Fruit fly (Drosophila melanogaster) whole organism, embryonic: ENCODE data around the gene CG1622.
A peak's percentile ranks its signal among the peaks of the same experiment; 100 is the strongest.

Experiments used
- Ada2b ChIP-seq: fragments of 200-800 bp; sonication (Bioruptor generic); IDR thresholded peaks from 2 replicates; pipeline ENCODE4 v1.3.6; 2022; ENCODE audit warnings: missing biosample characterization, missing genetic modification characterization
- CG10209 ChIP-seq: fragments of 200-800 bp; sonication (Bioruptor generic); optimal IDR thresholded peaks from 3 replicates; lab custom pipeline; 2017; ENCODE audit warnings: missing biosample characterization, mild to moderate bottlenecking, missing genetic modification characterization, missing genetic modification reagents
- CG10366 ChIP-seq: fragments of 200-800 bp; sonication (Bioruptor generic); IDR thresholded peaks from 2 replicates; pipeline ENCODE4 v1.3.6; 2022; ENCODE audit warnings: missing biosample characterization, missing genetic modification characterization
- CG10462 ChIP-seq: fragments of 200-800 bp; sonication (Bioruptor generic); optimal IDR thresholded peaks from 2 replicates; lab custom pipeline; 2016; ENCODE audit warnings: missing biosample characterization, missing genetic modification characterization
- CG11093 ChIP-seq: fragments of 200-800 bp; sonication (Bioruptor generic); IDR thresholded peaks from 3 replicates; pipeline ENCODE4 v1.3.6; 2022; ENCODE audit warnings: missing biosample characterization, missing genetic modification characterization
- CG11696 ChIP-seq: fragments of 200-800 bp; sonication (Bioruptor generic); IDR thresholded peaks from 2 replicates; pipeline ENCODE4 v1.3.6; 2022; ENCODE audit warnings: missing biosample characterization, missing genetic modification characterization
- CG12659 ChIP-seq: fragments of 200-800 bp; sonication (Bioruptor generic); optimal IDR thresholded peaks from 3 replicates; lab custom pipeline; 2017; ENCODE audit warnings: mild to moderate bottlenecking, missing biosample characterization, missing genetic modification reagents, missing genetic modification characterization
- CG13296 ChIP-seq: fragments of 200-800 bp; sonication (Bioruptor generic); optimal IDR thresholded peaks from 3 replicates; lab custom pipeline; 2018; ENCODE audit warnings: missing biosample characterization, mild to moderate bottlenecking, missing genetic modification characterization
- CG16863 ChIP-seq: fragments of 200-800 bp; sonication (Bioruptor generic); optimal IDR thresholded peaks from 3 replicates; lab custom pipeline; 2016; ENCODE audit warnings: missing biosample characterization, missing genetic modification characterization
- CG17186 ChIP-seq: fragments of 200-800 bp; sonication (Bioruptor generic); optimal IDR thresholded peaks from 3 replicates; lab custom pipeline; 2017; ENCODE audit warnings: missing biosample characterization, missing genetic modification reagents, missing genetic modification characterization
- CG17359 ChIP-seq: fragments of 200-800 bp; sonication (Bioruptor generic); optimal IDR thresholded peaks from 3 replicates; lab custom pipeline; 2018; ENCODE audit warnings: missing biosample characterization, mild to moderate bottlenecking, missing genetic modification characterization, moderate library complexity
- CG18476 ChIP-seq: fragments of 200-800 bp; sonication (Bioruptor generic); optimal IDR thresholded peaks from 2 replicates; lab custom pipeline; 2016; ENCODE audit warnings: missing biosample characterization, mild to moderate bottlenecking, missing genetic modification characterization
- CG31441 ChIP-seq: fragments of 200-800 bp; sonication (Bioruptor generic); IDR thresholded peaks from 2 replicates; pipeline ENCODE4 v1.3.6; 2022; ENCODE audit warnings: missing biosample characterization, missing genetic modification characterization
- CG3281 ChIP-seq: fragments of 200-800 bp; sonication (Bioruptor generic); optimal IDR thresholded peaks from 3 replicates; lab custom pipeline; 2017; ENCODE audit warnings: missing biosample characterization, mild to moderate bottlenecking, missing genetic modification characterization
- CG3995 ChIP-seq: fragments of 200-800 bp; sonication (Bioruptor generic); optimal IDR thresholded peaks from 3 replicates; lab custom pipeline; 2016; ENCODE audit warnings: missing biosample characterization, missing genetic modification characterization
- CG4707 ChIP-seq: fragments of 200-800 bp; sonication (Bioruptor generic); optimal IDR thresholded peaks from 2 replicates; lab custom pipeline; 2018; ENCODE audit warnings: missing biosample characterization, mild to moderate bottlenecking, missing genetic modification characterization, moderate library complexity
- CG7745 ChIP-seq: fragments of 200-800 bp; sonication (Bioruptor generic); optimal IDR thresholded peaks from 2 replicates; lab custom pipeline; 2018; ENCODE audit warnings: missing biosample characterization, mild to moderate bottlenecking, missing genetic modification characterization, moderate library complexity
- CG8290 ChIP-seq, 3 experiments: fragments of 200-800 bp; sonication (Bioruptor generic); optimal IDR thresholded peaks; 2 replicates each; lab custom pipeline; 2016 to 2019; ENCODE audit warnings: missing biosample characterization in 3 of 3, missing genetic modification characterization in 3 of 3, mild to moderate bottlenecking in 2 of 3, moderate library complexity in 1 of 3
- CG9727 ChIP-seq: fragments of 200-800 bp; sonication (Bioruptor generic); optimal IDR thresholded peaks from 3 replicates; lab custom pipeline; 2017; ENCODE audit warnings: missing biosample characterization, mild to moderate bottlenecking, missing genetic modification characterization
- CG9817 ChIP-seq: fragments of 200-800 bp; sonication (Bioruptor generic); optimal IDR thresholded peaks from 2 replicates; lab custom pipeline; 2018; ENCODE audit warnings: missing biosample characterization, mild to moderate bottlenecking, missing genetic modification characterization, moderate library complexity
- Fer1 ChIP-seq: fragments of 200-800 bp; sonication (Bioruptor generic); optimal IDR thresholded peaks from 2 replicates; lab custom pipeline; 2017; ENCODE audit warnings: missing biosample characterization, mild to moderate bottlenecking, missing genetic modification characterization
- GATAe ChIP-seq: fragments of 200-800 bp; sonication (Bioruptor generic); conservative IDR thresholded peaks from 2 replicates; pipeline ENCODE4 v1.3.6; 2022; ENCODE audit warnings: missing biosample characterization, missing genetic modification characterization
- HLH4C ChIP-seq: fragments of 200-800 bp; sonication (Bioruptor generic); IDR thresholded peaks from 3 replicates; pipeline ENCODE4 v1.3.6; 2022; ENCODE audit warnings: missing biosample characterization, missing genetic modification characterization; ENCODE audit not compliant: partially characterized antibody
- HLH54F ChIP-seq: fragments of 200-800 bp; sonication (Bioruptor generic); optimal IDR thresholded peaks from 3 replicates; lab custom pipeline; 2016; ENCODE audit warnings: missing biosample characterization, missing genetic modification characterization
- HmgD ChIP-seq: fragments of 200-800 bp; sonication (Bioruptor generic); optimal IDR thresholded peaks from 3 replicates; lab custom pipeline; 2016; ENCODE audit warnings: missing biosample characterization, missing genetic modification characterization
- Hmx ChIP-seq: fragments of 200-800 bp; sonication (Bioruptor generic); optimal IDR thresholded peaks from 2 replicates; lab custom pipeline; 2016; ENCODE audit warnings: missing biosample characterization, missing genetic modification characterization
- Mes4 ChIP-seq: fragments of 200-800 bp; sonication (Bioruptor generic); optimal IDR thresholded peaks from 2 replicates; lab custom pipeline; 2016; ENCODE audit warnings: missing biosample characterization, missing genetic modification characterization
- NC2β ChIP-seq: fragments of 200-800 bp; sonication (Bioruptor generic); optimal IDR thresholded peaks from 2 replicates; lab custom pipeline; 2016; ENCODE audit warnings: missing biosample characterization, missing genetic modification characterization
- Oaz ChIP-seq: fragments of 200-800 bp; sonication (Bioruptor generic); IDR thresholded peaks from 2 replicates; pipeline ENCODE4 v1.3.6; 2022; ENCODE audit warnings: missing biosample characterization, missing genetic modification characterization
- Pdp1 ChIP-seq, 2 experiments: fragments of 200-800 bp; sonication (Bioruptor generic); optimal IDR thresholded peaks; 3 replicates each; lab custom pipeline; 2016; ENCODE audit warnings: missing biosample characterization in 2 of 2, missing genetic modification characterization in 2 of 2, mild to moderate bottlenecking in 1 of 2, moderate library complexity in 1 of 2
- Rx ChIP-seq: fragments of 200-800 bp; sonication (Bioruptor generic); IDR thresholded peaks from 2 replicates; pipeline ENCODE4 v1.3.6; 2022; ENCODE audit warnings: missing biosample characterization, missing genetic modification characterization
- Sin3A ChIP-seq: fragments of >200 bp; optimal IDR thresholded peaks from 2 replicates; lab custom pipeline; 2018
- Sox102F ChIP-seq: fragments of 200-800 bp; sonication (Bioruptor generic); optimal IDR thresholded peaks from 2 replicates; lab custom pipeline; 2018; ENCODE audit warnings: missing biosample characterization, mild to moderate bottlenecking, missing genetic modification characterization, moderate library complexity
- btn ChIP-seq: fragments of 200-800 bp; sonication (Bioruptor generic); optimal IDR thresholded peaks from 2 replicates; lab custom pipeline; 2016; ENCODE audit warnings: missing biosample characterization, missing genetic modification characterization
- chn ChIP-seq: fragments of 200-800 bp; sonication (Bioruptor generic); optimal IDR thresholded peaks from 2 replicates; lab custom pipeline; 2016; ENCODE audit warnings: missing biosample characterization, missing genetic modification characterization
- croc ChIP-seq: fragments of 200-800 bp; sonication (Bioruptor generic); conservative IDR thresholded peaks from 3 replicates; pipeline ENCODE4 v1.3.6; 2022; ENCODE audit warnings: missing biosample characterization, missing genetic modification characterization
- eyg ChIP-seq: fragments of 200-800 bp; sonication (Bioruptor generic); optimal IDR thresholded peaks from 3 replicates; lab custom pipeline; 2016; ENCODE audit warnings: missing biosample characterization, missing genetic modification characterization
- gcm2 ChIP-seq: fragments of 200-800 bp; sonication (Bioruptor generic); optimal IDR thresholded peaks from 2 replicates; lab custom pipeline; 2016; ENCODE audit warnings: missing biosample characterization, missing genetic modification characterization
- h ChIP-seq: fragments of >200 bp; optimal IDR thresholded peaks from 2 replicates; lab custom pipeline; 2017
- jumu ChIP-seq: fragments of 200-800 bp; sonication (Bioruptor generic); optimal IDR thresholded peaks from 3 replicates; lab custom pipeline; 2016; ENCODE audit warnings: missing biosample characterization, missing genetic modification characterization
- kah ChIP-seq: fragments of 200-800 bp; sonication (Bioruptor generic); optimal IDR thresholded peaks from 2 replicates; lab custom pipeline; 2018; ENCODE audit warnings: missing biosample characterization, mild to moderate bottlenecking, missing genetic modification characterization
- kay ChIP-seq: fragments of 200-800 bp; sonication (Bioruptor generic); optimal IDR thresholded peaks from 2 replicates; lab custom pipeline; 2016; ENCODE audit warnings: missing biosample characterization, missing genetic modification characterization
- nmo ChIP-seq: fragments of 200-800 bp; sonication (Bioruptor generic); optimal IDR thresholded peaks from 2 replicates; lab custom pipeline; 2018; ENCODE audit warnings: missing biosample characterization, mild to moderate bottlenecking, missing genetic modification characterization, moderate library complexity
- nom ChIP-seq: fragments of 200-800 bp; sonication (Bioruptor generic); optimal IDR thresholded peaks from 2 replicates; lab custom pipeline; 2017; ENCODE audit warnings: missing biosample characterization, missing genetic modification characterization, mild to moderate bottlenecking, moderate library complexity, missing genetic modification reagents
- pnt ChIP-seq: fragments of 200-800 bp; sonication (Bioruptor generic); optimal IDR thresholded peaks from 3 replicates; lab custom pipeline; 2016; ENCODE audit warnings: missing biosample characterization, missing genetic modification characterization
- pzg ChIP-seq: fragments of 200-800 bp; sonication (Bioruptor generic); optimal IDR thresholded peaks from 3 replicates; lab custom pipeline; 2018; ENCODE audit warnings: missing biosample characterization, mild to moderate bottlenecking, missing genetic modification characterization, moderate library complexity
- slbo ChIP-seq: fragments of 200-800 bp; sonication (Bioruptor generic); IDR thresholded peaks from 2 replicates; pipeline ENCODE4 v1.3.6; 2022; ENCODE audit warnings: missing biosample characterization, missing genetic modification characterization
- tap ChIP-seq: fragments of 200-800 bp; optimal IDR thresholded peaks from 3 replicates; lab custom pipeline; 2019; ENCODE audit warnings: missing biosample characterization, mild to moderate bottlenecking, missing genetic modification characterization, moderate library complexity
- unc-4 ChIP-seq: fragments of 200-800 bp; sonication (Bioruptor generic); IDR thresholded peaks from 2 replicates; pipeline ENCODE4 v1.3.6; 2022; ENCODE audit warnings: missing biosample characterization, missing genetic modification characterization; ENCODE audit not compliant: partially characterized antibody
- z ChIP-seq: fragments of 200-800 bp; sonication (Bioruptor generic); IDR thresholded peaks from 3 replicates; pipeline ENCODE4 v1.3.6; 2022; ENCODE audit warnings: missing biosample characterization, missing genetic modification characterization
- zfh2 ChIP-seq: fragments of 200-800 bp; sonication (Bioruptor generic); optimal IDR thresholded peaks from 2 replicates; lab custom pipeline; 2016; ENCODE audit warnings: missing biosample characterization, missing genetic modification characterization

Gene CG1622

dm6 chrX:13332702-13333243 lies 35.9 kb downstream of the CG1622 start (continued):
- no peak for TF ChIP-seq btn (GFP tag; lab: Kevin White, UChicago)
- TF ChIP-seq pnt (GFP tag; lab: Kevin White, UChicago): no peak
- no peak for TF ChIP-seq CG31441
- TF ChIP-seq z (GFP tag; lab: Robert Waterston, UW): no peak
- TF ChIP-seq CG11093: no peak
- no peak for TF ChIP-seq CG9817 (tag; lab: Kevin White, UChicago)
- TF ChIP-seq nmo: peak; percentile 24
- TF ChIP-seq CG3281: peak; percentile 36
- TF ChIP-seq CG16863 (GFP tag; lab: Kevin White, UChicago): no peak
- peak; percentile 31 for TF ChIP-seq jumu
- no peak for TF ChIP-seq pzg
- TF ChIP-seq CG3995 (GFP tag; lab: Kevin White, UChicago): no peak
- TF ChIP-seq zfh2 (GFP tag; lab: Kevin White, UChicago): peak; percentile 77
- peak; percentile 23 for TF ChIP-seq CG12659
- TF ChIP-seq kah (GFP tag; lab: Kevin White, UChicago): no peak
- TF ChIP-seq Fer1: no peak
- TF ChIP-seq HLH4C (GFP tag; lab: Robert Waterston, UW): no peak
- TF ChIP-seq NC2β: no peak
- TF ChIP-seq CG17186 (GFP tag; lab: Kevin White, UChicago): no peak
- TF ChIP-seq Ada2b (GFP tag; lab: Robert Waterston, UW): no peak
- TF ChIP-seq nom (GFP tag; lab: Kevin White, UChicago): no peak
- no peak for TF ChIP-seq CG10462 (GFP tag; lab: Kevin White, UChicago)
- TF ChIP-seq tap (tag; lab: Kevin White, UChicago): no peak
- no peak for TF ChIP-seq CG11696 (GFP tag; lab: Robert Waterston, UW)
- peak in 1 of 2 experiments; percentile 57 for TF ChIP-seq Pdp1 (GFP tag; optimal IDR thresholded peaks at IDR 0.05; lab: Kevin White, UChicago)
- no peak for TF ChIP-seq Oaz (GFP tag; lab: Robert Waterston, UW)
- no peak for TF ChIP-seq GATAe (GFP tag; lab: Robert Waterston, UW)
- 0 out of 2 replicates have a peak, but pooled peaks have one; percentile 2 for TF ChIP-seq Rx
- no peak for TF ChIP-seq CG13296 (GFP tag; lab: Kevin White, UChicago)
- no peak for TF ChIP-seq unc-4 (GFP tag; lab: Robert Waterston, UW)
- TF ChIP-seq Mes4 (GFP tag; lab: Kevin White, UChicago): no peak
- TF ChIP-seq CG7745 (tag; lab: Kevin White, UChicago): no peak
- no peak for TF ChIP-seq chn (GFP tag; lab: Kevin White, UChicago)
- no peak for TF ChIP-seq CG8290 (GFP tag; optimal IDR thresholded peaks at IDR 0.05; lab: Kevin White, UChicago)
- no peak for TF ChIP-seq CG8290 (tag; optimal IDR thresholded peaks at IDR 0.05; lab: Kevin White, UChicago)
- TF ChIP-seq CG9727 (GFP tag; lab: Kevin White, UChicago): peak; percentile 55
- no peak for TF ChIP-seq HmgD
- no peak for TF ChIP-seq CG17359 (tag; lab: Kevin White, UChicago)
- no peak for TF ChIP-seq CG10366
- no peak for TF ChIP-seq Hmx (GFP tag; lab: Kevin White, UChicago)
- no peak for TF ChIP-seq eyg
- peak; percentile 36; the same call in 1 of the 2 replicates for TF ChIP-seq slbo (GFP tag; lab: Robert Waterston, UW)
- TF ChIP-seq CG4707 (GFP tag; lab: Kevin White, UChicago): no peak
- TF ChIP-seq kay (GFP tag; lab: Kevin White, UChicago): no peak
- TF ChIP-seq CG18476 (GFP tag; lab: Kevin White, UChicago): no peak
- no peak for TF ChIP-seq Sox102F (GFP tag; lab: Kevin White, UChicago)
- peak; percentile 52 for TF ChIP-seq HLH54F
- no peak for TF ChIP-seq Sin3A (lab: Kevin White, UChicago)
- no peak for TF ChIP-seq croc (GFP tag; lab: Robert Waterston, UW)
- TF ChIP-seq gcm2 (GFP tag; lab: Kevin White, UChicago): no peak
- no peak for TF ChIP-seq CG10209 (GFP tag; lab: Kevin White, UChicago)
- TF ChIP-seq h (lab: Kevin White, UChicago): no peak
